Worm (Caenorhabditis elegans): ENCODE measurements around the gene taf-3.

DNA sequence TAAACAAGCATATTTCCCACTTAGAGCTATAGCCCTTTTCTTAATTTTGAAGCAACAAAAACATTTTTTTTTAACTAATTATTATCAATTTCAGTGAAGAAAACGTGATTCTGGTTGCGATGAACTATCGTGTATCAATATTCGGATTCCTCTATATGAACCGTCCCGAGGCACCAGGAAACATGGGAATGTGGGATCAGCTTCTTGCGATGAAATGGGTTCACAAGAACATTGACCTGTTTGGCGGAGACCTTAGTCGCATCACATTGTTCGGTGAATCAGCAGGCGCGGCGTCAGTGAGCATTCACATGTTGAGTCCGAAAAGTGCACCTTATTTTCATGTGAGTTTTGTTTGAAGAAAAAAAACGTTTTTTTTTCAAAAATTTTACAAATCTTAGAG is 36.7 kb downstream of the taf-3 start:
- TF ChIP-seq sox-4 (tag; optimal IDR thresholded peaks at IDR 0.05) = no peak
- TF ChIP-seq che-1 (tag; optimal IDR thresholded peaks at IDR 0.05) = no peak
- TF ChIP-seq dve-1 (tag; optimal IDR thresholded peaks at IDR 0.05) = no peak
- no peak for TF ChIP-seq hlh-13 (GFP tag; optimal IDR thresholded peaks at IDR 0.05)
- TF ChIP-seq ama-1 (optimal IDR thresholded peaks at IDR 0.05) = no peak
- no peak for TF ChIP-seq ceh-45 (GFP tag; IDR thresholded peaks at IDR 0.05)
- TF ChIP-seq nhr-11 (tag; optimal IDR thresholded peaks at IDR 0.05) = no peak
- TF ChIP-seq hlh-6 (tag; optimal IDR thresholded peaks at IDR 0.05) = no peak
- TF ChIP-seq elt-2 (tag; optimal IDR thresholded peaks at IDR 0.05) = no peak

All from whole organism, late embryonic.